Worm (Caenorhabditis elegans): Measurements from ENCODE around the gene T10G3.4.

DNA sequence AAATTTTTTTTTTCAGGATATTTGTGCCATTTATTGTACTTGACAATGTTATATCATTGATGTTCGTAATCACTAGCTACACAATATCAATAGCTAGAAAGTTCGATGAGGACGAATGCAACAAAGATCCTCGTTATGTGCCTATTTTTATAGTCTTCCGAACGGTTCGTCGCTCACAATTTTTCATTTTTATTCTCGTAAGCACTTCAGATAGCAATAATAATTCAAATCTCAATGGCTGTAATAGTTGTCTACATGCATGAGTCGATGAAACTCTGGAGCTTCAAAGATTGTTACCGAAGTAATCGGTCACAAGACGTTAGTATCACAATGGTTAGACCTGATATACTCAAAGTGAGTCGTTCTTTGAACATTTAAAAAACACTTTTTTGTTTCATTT, 44.9 kb upstream of the T10G3.4 start:
- TF ChIP-seq ceh-100 (GFP tag; IDR thresholded peaks at IDR 0.05) (no peak), let-526 (GFP tag; IDR thresholded peaks at IDR 0.05) (no peak), mes-4 (tag; optimal IDR thresholded peaks at IDR 0.05) (no peak), snpc-3.4 (tag; optimal IDR thresholded peaks at IDR 0.05) (no peak), nhr-179 (tag; optimal IDR thresholded peaks at IDR 0.05) (no peak), Y53F4B.3 (GFP tag; IDR thresholded peaks at IDR 0.05) (no peak), cebp-2 (GFP tag; IDR thresholded peaks at IDR 0.05) (no peak), lin-35 (GFP tag; optimal IDR thresholded peaks at IDR 0.05) (no peak), mcd-1 (GFP tag; IDR thresholded peaks at IDR 0.05) (no peak), madf-3 (GFP tag; IDR thresholded peaks at IDR 0.05) (no peak), F10E7.11 (tag; optimal IDR thresholded peaks at IDR 0.05) (no peak), bed-2 (GFP tag; IDR thresholded peaks at IDR 0.05) (no peak), snpc-4 (GFP tag; optimal IDR thresholded peaks at IDR 0.05) (no peak), snpc-4 (tag; optimal IDR thresholded peaks at IDR 0.05) (no peak)

All from whole organism, young adult.